Fruit fly (Drosophila melanogaster): Measurements from ENCODE around the gene CG15353.

- TF ChIP-seq Myc (optimal IDR thresholded peaks at IDR 0.05) (no peak), h (optimal IDR thresholded peaks at IDR 0.05) (no peak), psq (optimal IDR thresholded peaks at IDR 0.05) (no peak), Sin3A (optimal IDR thresholded peaks at IDR 0.05) (no peak), ttk (optimal IDR thresholded peaks at IDR 0.05) (no peak)
Measured at dm6 chr2L:1992060-1992459, 14.9 kb downstream of the CG15353 start, which contains the start of gene Obp22a.

Data from Kc167 (cell line).